Worm (Caenorhabditis elegans): ENCODE data around the gene nas-4.

The nas-4 gene

ce11 chrIII:6421473-6421872 is 6.0 kb upstream of the nas-4 start:
- TF ChIP-seq ceh-58 (GFP tag; IDR thresholded peaks at IDR 0.05) (no peak), ceh-27 (GFP tag; optimal IDR thresholded peaks at IDR 0.05) (no peak), lin-35 (GFP tag; optimal IDR thresholded peaks at IDR 0.05) (peak in 1 of 3 experiments; percentile 6), mes-4 (tag; optimal IDR thresholded peaks at IDR 0.05) (no peak), repo-1 (tag; optimal IDR thresholded peaks at IDR 0.05) (peak; percentile 25), mel-28 (tag; optimal IDR thresholded peaks at IDR 0.05; ENCODE audit: borderline replicate concordance) (no peak), hrde-1 (tag; optimal IDR thresholded peaks at IDR 0.05; ENCODE audit: borderline replicate concordance) (no peak), ets-4 (GFP tag; optimal IDR thresholded peaks at IDR 0.05) (no peak), rec-8 (tag; optimal IDR thresholded peaks at IDR 0.05) (no peak), ama-1 (optimal IDR thresholded peaks at IDR 0.05) (peak; percentile 43), ama-1 (GFP tag; optimal IDR thresholded peaks at IDR 0.05) (no peak), F52B5.7 (tag; optimal IDR thresholded peaks at IDR 0.05) (no peak)

- TF ChIP-seq rcor-1 (GFP tag; IDR thresholded peaks at IDR 0.05) (peak; percentile 41; the same call in 1 of the 2 replicates), pbrm-1 (GFP tag; IDR thresholded peaks at IDR 0.05) (peak; percentile 80), dpl-1 (GFP tag; optimal IDR thresholded peaks at IDR 0.05) (no peak), ZK185.1 (tag; optimal IDR thresholded peaks at IDR 0.05; ENCODE audit: poor library complexity, severe bottlenecking) (peak; percentile 69), hmg-1.2 (GFP tag; IDR thresholded peaks at IDR 0.05) (peak; percentile 99), F23B12.7 (tag; optimal IDR thresholded peaks at IDR 0.05; ENCODE audit: insufficient read depth) (peak; percentile 0), Y95B8A.8 (GFP tag; IDR thresholded peaks at IDR 0.05) (peak; percentile 35; the same call in 1 of the 2 replicates), chd-7 (tag; optimal IDR thresholded peaks at IDR 0.05) (peak; percentile 86), snpc-4 (GFP tag; optimal IDR thresholded peaks at IDR 0.05) (no peak), snpc-4 (tag; optimal IDR thresholded peaks at IDR 0.05) (peak in 2 of 4 experiments; percentile 56 to 60), ztf-3 (GFP tag; optimal IDR thresholded peaks at IDR 0.05) (peak; percentile 63), bed-2 (GFP tag; IDR thresholded peaks at IDR 0.05) (no peak), mel-28 (tag; optimal IDR thresholded peaks at IDR 0.05; ENCODE audit: borderline replicate concordance) (no peak), hlh-12 (tag; optimal IDR thresholded peaks at IDR 0.05) (no peak), nfya-2 (GFP tag; IDR thresholded peaks at IDR 0.05) (no peak), zim-3 (tag; optimal IDR thresholded peaks at IDR 0.05) (no peak), D2030.7 (GFP tag; IDR thresholded peaks at IDR 0.05) (no peak), nfya-1 (tag; optimal IDR thresholded peaks at IDR 0.05; ENCODE audit: borderline replicate concordance, insufficient read depth) (no peak), ztf-26 (tag; optimal IDR thresholded peaks at IDR 0.05) (peak; percentile 88), him-1 (tag; optimal IDR thresholded peaks at IDR 0.05) (no peak), nhr-90 (tag; optimal IDR thresholded peaks at IDR 0.05) (no peak), tlf-1 (GFP tag; optimal IDR thresholded peaks at IDR 0.05) (peak; percentile 84), T26A5.8 (tag; optimal IDR thresholded peaks at IDR 0.05) (no peak), nhr-120 (GFP tag; IDR thresholded peaks at IDR 0.05) (no peak), unc-62 (GFP tag; optimal IDR thresholded peaks at IDR 0.05) (no peak), atf-7 (tag; optimal IDR thresholded peaks at IDR 0.05) (peak; percentile 85), attf-3 (GFP tag; conservative IDR thresholded peaks at IDR 0.05) (no peak), F49E8.2 (tag; optimal IDR thresholded peaks at IDR 0.05; ENCODE audit: insufficient read depth) (no peak), madf-3 (GFP tag; IDR thresholded peaks at IDR 0.05) (0 out of 2 replicates have a peak, but pooled peaks have one; percentile 55), lin-54 (GFP tag; optimal IDR thresholded peaks at IDR 0.05) (peak; percentile 71), nhr-179 (tag; optimal IDR thresholded peaks at IDR 0.05) (no peak), T07F8.4 (tag; optimal IDR thresholded peaks at IDR 0.05) (peak; percentile 5), lin-40 (tag; optimal IDR thresholded peaks at IDR 0.05) (peak; percentile 90), madf-10 (tag; optimal IDR thresholded peaks at IDR 0.05) (peak; percentile 60), akir-1 (GFP tag; optimal IDR thresholded peaks at IDR 0.05) (no peak), hlh-26 (GFP tag; conservative IDR thresholded peaks at IDR 0.05) (no peak), efl-1 (GFP tag; optimal IDR thresholded peaks at IDR 0.05) (no peak)
These were observed 5.5 kb upstream of the nas-4 start for ce11 chrIII:6420995-6421404.
